Worm (Caenorhabditis elegans) whole organism, L4 larva: Measurements from ENCODE around the gene lec-7.

Experiments
- aha-1 ChIP-seq: fragments of 150-350 bp; peaks from one replicate; lab custom pipeline; 2014; ENCODE audit warnings: missing biosample characterization, missing genetic modification characterization
- nhr-237 ChIP-seq: sonication (generic microtip); optimal IDR thresholded peaks from 2 replicates; lab custom pipeline; 2017; ENCODE audit warnings: missing biosample characterization, missing genetic modification characterization
- snpc-4 ChIP-seq: fragments of 150-350 bp; optimal IDR thresholded peaks from 2 replicates; lab custom pipeline; 2014; ENCODE audit warnings: missing biosample characterization, missing genetic modification characterization
- zfp-2 ChIP-seq: sonication (generic microtip); optimal IDR thresholded peaks from 2 replicates; lab custom pipeline; 2016; ENCODE audit warnings: mild to moderate bottlenecking, missing genetic modification characterization, missing compliant biosample characterization
- zip-11 ChIP-seq: fragments of 200-800 bp; sonication (Bioruptor generic); IDR thresholded peaks from 2 replicates; pipeline ENCODE4 v1.3.6; 2022; ENCODE audit warnings: missing genetic modification characterization, missing compliant biosample characterization

DNA sequence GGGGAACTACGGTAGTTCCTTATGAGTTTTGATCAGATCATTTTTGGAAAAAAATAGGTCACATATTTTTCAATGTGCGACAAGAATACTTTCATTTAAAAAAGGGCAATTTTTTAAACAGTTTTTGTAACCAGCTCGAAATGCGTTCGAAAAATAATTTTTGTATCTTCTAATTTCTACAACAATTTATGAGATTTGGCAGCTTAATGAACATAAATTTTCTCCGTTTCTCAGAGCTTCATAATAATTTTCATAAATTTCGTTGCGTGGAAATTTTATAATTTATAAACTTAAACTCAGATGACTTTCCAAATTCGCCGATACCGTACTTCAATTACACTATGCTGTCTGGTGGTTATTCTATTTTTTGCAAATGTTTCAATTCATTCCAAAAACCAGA is 43.0 kb downstream of the lec-7 start, which contains the start of gene F21G4.3:
- TF ChIP-seq nhr-237 (tag; lab: Kevin White, UChicago) (no peak), zip-11 (GFP tag; lab: Robert Waterston, UW) (no peak), zfp-2 (no peak), aha-1 (tag; lab: Kevin White, UChicago) (no peak), snpc-4 (tag; lab: Kevin White, UChicago) (no peak)
